Fruit fly (Drosophila melanogaster) whole organism: ENCODE data around the gene CG13047.

Experiments
- CG8478 ChIP-seq: fragments of >200 bp; optimal IDR thresholded peaks from 2 replicates; lab custom pipeline; 2018; ENCODE audit warnings: inconsistent platforms
- Dll ChIP-seq: fragments of >200 bp; optimal IDR thresholded peaks from 2 replicates; lab custom pipeline; 2017
- EcR ChIP-seq, 2 experiments: fragments of >200 bp; optimal IDR thresholded peaks; 2 replicates each; lab custom pipeline; 2017; ENCODE audit warnings: missing biosample characterization in 2 of 2, missing genetic modification characterization in 2 of 2, missing genetic modification reagents in 2 of 2
- pan ChIP-seq: fragments of >200 bp; optimal IDR thresholded peaks from 2 replicates; lab custom pipeline; 2017
- psq ChIP-seq: fragments of >200 bp; optimal IDR thresholded peaks from 2 replicates; lab custom pipeline; 2017
- usp ChIP-seq: fragments of >200 bp; optimal IDR thresholded peaks from 2 replicates; lab custom pipeline; 2017; ENCODE audit warnings: missing biosample characterization, missing genetic modification characterization, mixed read lengths

CG13047 gene

dm6 chr3L:16268106-16268733 is 17.0 kb downstream of the CG13047 start, which contains the start of gene CG4950:
TSS of gene CG4950 (minus strand) at chr3L:16268156.
- TF ChIP-seq Dll (lab: Kevin White, UChicago) (no peak), CG8478 (no peak), usp (GFP tag; lab: Kevin White, UChicago) (no peak), EcR (GFP tag; optimal IDR thresholded peaks at IDR 0.05; lab: Kevin White, UChicago) (no peak), psq (lab: Kevin White, UChicago) (no peak), pan (lab: Kevin White, UChicago) (no peak)

dm6 chr3L:16265000-16265399 is 20.2 kb downstream of the CG13047 start, which contains the start of the genes CG13051 and CG13069:
TSS of gene CG13051 (minus strand) at chr3L:16265100.
TSS of gene CG13069 (plus strand) at chr3L:16265385.
- no peak for TF ChIP-seq psq (lab: Kevin White, UChicago)
- TF ChIP-seq pan (lab: Kevin White, UChicago): no peak
- TF ChIP-seq usp (GFP tag; lab: Kevin White, UChicago): no peak
- TF ChIP-seq CG8478: no peak
- no peak for TF ChIP-seq EcR (GFP tag; optimal IDR thresholded peaks at IDR 0.05; lab: Kevin White, UChicago)
- no peak for TF ChIP-seq Dll (lab: Kevin White, UChicago)

dm6 chr3L:16263043-16263442 is 22.2 kb downstream of the CG13047 start, which contains the start of gene CG13070:
TSS of gene CG13070 (plus strand) at chr3L:16263343.
- TF ChIP-seq EcR (GFP tag; optimal IDR thresholded peaks at IDR 0.05; lab: Kevin White, UChicago) (no peak), CG8478 (no peak), pan (lab: Kevin White, UChicago) (no peak), usp (GFP tag; lab: Kevin White, UChicago) (no peak), Dll (lab: Kevin White, UChicago) (no peak), psq (lab: Kevin White, UChicago) (no peak)

dm6 chr3L:16262440-16262839 is 22.8 kb downstream of the CG13047 start, which contains the start of gene CG13071:
TSS of gene CG13071 (plus strand) at chr3L:16262740.
- no peak for TF ChIP-seq CG8478
- TF ChIP-seq psq (lab: Kevin White, UChicago): no peak

- TF ChIP-seq psq (lab: Kevin White, UChicago): no peak
- TF ChIP-seq Dll (lab: Kevin White, UChicago): no peak
- TF ChIP-seq usp (GFP tag; lab: Kevin White, UChicago): no peak
- TF ChIP-seq EcR (GFP tag; optimal IDR thresholded peaks at IDR 0.05; lab: Kevin White, UChicago): no peak
- TF ChIP-seq pan (lab: Kevin White, UChicago): no peak
- TF ChIP-seq CG8478: no peak
These were observed 23.7 kb downstream of the CG13047 start, which contains the start of gene CG34247 for dm6 chr3L:16261505-16261904. TSS of gene CG34247 (minus strand) at chr3L:16261605.

dm6 chr3L:16259552-16259951 is 25.6 kb downstream of the CG13047 start, which contains the start of gene CG13053:
TSS of gene CG13053 (minus strand) at chr3L:16259722.
- TF ChIP-seq Dll (lab: Kevin White, UChicago) (no peak), pan (lab: Kevin White, UChicago) (no peak), CG8478 (no peak), psq (lab: Kevin White, UChicago) (no peak), usp (GFP tag; lab: Kevin White, UChicago) (no peak), EcR (GFP tag; optimal IDR thresholded peaks at IDR 0.05; lab: Kevin White, UChicago) (no peak)

dm6 chr3L:16257118-16257627 is 28.0 kb downstream of the CG13047 start, which contains the start of gene CG13054:
TSS of gene CG13054 (minus strand) at chr3L:16257191.
- no peak for TF ChIP-seq Dll (lab: Kevin White, UChicago)
- no peak for TF ChIP-seq EcR (GFP tag; optimal IDR thresholded peaks at IDR 0.05; lab: Kevin White, UChicago)
- no peak for TF ChIP-seq psq (lab: Kevin White, UChicago)
- no peak for TF ChIP-seq pan (lab: Kevin White, UChicago)
- no peak for TF ChIP-seq usp (GFP tag; lab: Kevin White, UChicago)

dm6 chr3L:16252255-16252654 is 32.9 kb downstream of the CG13047 start, which contains the start of gene CG13055:
TSS of gene CG13055 (minus strand) at chr3L:16252355.
- TF ChIP-seq Dll (lab: Kevin White, UChicago): no peak

- peak in 1 of 2 experiments; percentile 61 for TF ChIP-seq EcR (GFP tag; optimal IDR thresholded peaks at IDR 0.05; lab: Kevin White, UChicago)
- no peak for TF ChIP-seq psq (lab: Kevin White, UChicago)
- TF ChIP-seq pan (lab: Kevin White, UChicago): no peak
These were observed 43.9 kb downstream of the CG13047 start for dm6 chr3L:16241296-16241695.
